Fruit fly (Drosophila melanogaster): Measurements from ENCODE around the gene Cp16.

DNA sequence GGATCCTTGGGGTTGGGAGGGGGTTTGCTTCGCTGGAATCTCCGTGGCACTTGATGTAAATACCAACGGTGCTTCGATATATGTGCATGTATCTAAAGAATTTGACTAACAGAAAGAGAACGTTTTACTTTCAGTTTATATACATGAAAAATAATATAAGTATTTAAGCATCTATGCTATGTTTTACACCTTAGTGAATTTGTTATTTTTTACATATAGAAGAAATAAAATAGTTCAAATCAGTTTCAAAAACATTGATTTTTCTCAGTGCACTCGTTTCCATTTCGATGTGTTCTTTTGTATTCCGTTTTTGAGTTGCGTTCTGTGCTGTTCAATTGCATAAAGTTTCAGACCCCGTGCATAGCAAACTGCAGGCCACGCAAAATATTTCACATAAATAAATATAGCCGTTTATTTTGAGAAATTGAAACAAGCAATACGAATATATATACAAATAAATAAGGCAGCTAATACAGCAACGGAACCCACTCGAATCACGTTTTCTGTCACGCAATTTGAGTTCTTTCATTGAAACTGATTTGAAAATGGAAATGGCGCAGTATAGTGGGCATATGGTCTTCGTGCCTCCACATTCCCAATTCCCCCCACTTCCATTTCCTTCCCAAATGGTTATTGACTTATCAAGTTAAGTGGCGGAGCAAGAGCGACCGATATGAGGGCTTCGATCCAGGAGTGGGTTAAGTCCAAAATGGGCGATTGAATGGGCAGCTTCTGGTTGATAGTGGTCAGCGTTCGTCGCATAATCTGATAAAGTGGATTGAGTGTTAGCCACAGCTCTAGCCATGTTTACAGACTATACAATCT, 49.0 kb upstream of the Cp16 start:
- TF ChIP-seq CTCF (optimal IDR thresholded peaks at IDR 0.05) (no peak), CG8478 (optimal IDR thresholded peaks at IDR 0.05) (no peak)
